Worm (Caenorhabditis elegans): Measurements from ENCODE around the gene ubh-4.

Gene ubh-4

DNA sequence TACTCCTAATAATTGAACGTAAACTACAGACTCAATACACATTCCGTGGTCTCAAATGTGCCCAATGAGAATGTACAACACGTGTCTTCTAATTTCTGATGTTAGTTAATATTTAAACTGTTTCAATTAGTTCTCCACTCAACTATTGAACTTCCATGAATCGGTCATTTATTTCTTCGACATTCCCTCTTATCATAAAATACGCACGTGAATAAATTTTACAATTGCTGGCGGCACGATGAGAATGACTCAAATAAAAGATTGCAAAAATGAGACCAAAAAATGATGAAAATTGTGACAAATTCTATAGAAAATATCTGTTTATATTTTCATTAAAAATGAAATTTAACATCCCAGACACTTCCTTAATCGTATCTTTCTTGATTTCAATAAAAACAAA is 34.6 kb downstream of the ubh-4 start:
- TF ChIP-seq ZK185.1 (tag; optimal IDR thresholded peaks at IDR 0.05; ENCODE audit: poor library complexity, severe bottlenecking): no peak
- no peak for TF ChIP-seq snpc-1.3 (tag; optimal IDR thresholded peaks at IDR 0.05; ENCODE audit: insufficient read depth)
- TF ChIP-seq nhr-80 (tag; optimal IDR thresholded peaks at IDR 0.05): peak; percentile 10

ce11 chrII:8004157-8004556 is 35.2 kb downstream of the ubh-4 start, which contains the start of gene pgp-11:
Gene pgp-11, minus strand, starts transcription at chrII:8004257.
- TF ChIP-seq F57A8.1 (GFP tag; optimal IDR thresholded peaks at IDR 0.05) (no peak), mes-4 (tag; optimal IDR thresholded peaks at IDR 0.05) (no peak), lir-1 (GFP tag; conservative IDR thresholded peaks at IDR 0.05) (no peak), hlh-12 (tag; optimal IDR thresholded peaks at IDR 0.05) (no peak), lin-54 (GFP tag; optimal IDR thresholded peaks at IDR 0.05) (no peak), dpff-1 (tag; optimal IDR thresholded peaks at IDR 0.05) (no peak), Y79H2A.3 (GFP tag; conservative IDR thresholded peaks at IDR 0.05) (no peak), attf-5 (GFP tag; optimal IDR thresholded peaks at IDR 0.05) (no peak), nfya-1 (tag; optimal IDR thresholded peaks at IDR 0.05; ENCODE audit: borderline replicate concordance, insufficient read depth) (no peak), Y67H2A.10 (GFP tag; conservative IDR thresholded peaks at IDR 0.05) (no peak), ceh-100 (GFP tag; IDR thresholded peaks at IDR 0.05) (no peak), ceh-40 (GFP tag; IDR thresholded peaks at IDR 0.05) (no peak), ztf-28 (GFP tag; IDR thresholded peaks at IDR 0.05) (no peak), rec-8 (tag; optimal IDR thresholded peaks at IDR 0.05) (no peak), pbrm-1 (GFP tag; IDR thresholded peaks at IDR 0.05) (no peak)

- TF ChIP-seq rcor-1 (GFP tag; IDR thresholded peaks at IDR 0.05) (no peak), nhr-80 (tag; optimal IDR thresholded peaks at IDR 0.05) (peak; percentile 89), bed-1 (GFP tag; IDR thresholded peaks at IDR 0.05) (no peak), T26A5.8 (tag; optimal IDR thresholded peaks at IDR 0.05) (no peak)
These were observed 38.0 kb downstream of the ubh-4 start for ce11 chrII:8001428-8001827.

ce11 chrII:7991279-7991678 is 48.1 kb downstream of the ubh-4 start:
- TF ChIP-seq madf-6 (GFP tag; IDR thresholded peaks at IDR 0.05) (no peak), B0261.1 (tag; optimal IDR thresholded peaks at IDR 0.05) (no peak), ceh-100 (GFP tag; IDR thresholded peaks at IDR 0.05) (no peak), C17E4.6 (GFP tag; IDR thresholded peaks at IDR 0.05) (no peak), rpc-1 (optimal IDR thresholded peaks at IDR 0.05) (no peak), rpc-1 (tag; optimal IDR thresholded peaks at IDR 0.05) (no peak), ekl-4 (GFP tag; IDR thresholded peaks at IDR 0.05) (no peak), let-607 (tag; optimal IDR thresholded peaks at IDR 0.05) (no peak), chd-7 (tag; optimal IDR thresholded peaks at IDR 0.05) (no peak), ceh-27 (GFP tag; optimal IDR thresholded peaks at IDR 0.05) (no peak), hlh-12 (tag; optimal IDR thresholded peaks at IDR 0.05) (no peak), egl-44 (GFP tag; IDR thresholded peaks at IDR 0.05) (no peak), xnd-1 (tag; optimal IDR thresholded peaks at IDR 0.05) (no peak), ztf-18 (tag; optimal IDR thresholded peaks at IDR 0.05) (no peak), rcor-1 (GFP tag; IDR thresholded peaks at IDR 0.05) (no peak), ztf-22 (GFP tag; optimal IDR thresholded peaks at IDR 0.05) (no peak), Y53G8AR.9 (GFP tag; conservative IDR thresholded peaks at IDR 0.05) (no peak), dox-1 (GFP tag; IDR thresholded peaks at IDR 0.05) (no peak)
